Fruit fly (Drosophila melanogaster): Measurements from ENCODE around the gene CG3610.

dm6 chr3R:14890064-14890709 lies 45.3 kb downstream of the CG3610 start, which contains the start of the genes CycC and UQCR-C1:
- TF ChIP-seq psq (optimal IDR thresholded peaks at IDR 0.05), result no peak
- no peak for TF ChIP-seq CG8478 (optimal IDR thresholded peaks at IDR 0.05)
- no peak for TF ChIP-seq pan (optimal IDR thresholded peaks at IDR 0.05)
- TF ChIP-seq EcR (GFP tag; optimal IDR thresholded peaks at IDR 0.05), result no peak
- no peak for TF ChIP-seq Dll (optimal IDR thresholded peaks at IDR 0.05)

All from whole organism.